Fruit fly (Drosophila melanogaster) whole organism, embryonic: ENCODE measurements around the gene hyd.

Source experiments
- Atf6 ChIP-seq: fragments of 200-800 bp; sonication (Bioruptor generic); IDR thresholded peaks from 2 replicates; pipeline ENCODE4 v1.3.6; 2022; ENCODE audit warnings: missing biosample characterization, missing genetic modification characterization
- Awh ChIP-seq: fragments of 200-800 bp; sonication (Bioruptor generic); IDR thresholded peaks from 2 replicates; pipeline ENCODE4, ENCODE4 v1.3.6; 2022; ENCODE audit warnings: missing biosample characterization, missing genetic modification characterization
- B-H1 ChIP-seq: fragments of 200-800 bp; sonication (Bioruptor generic); IDR thresholded peaks from 3 replicates; pipeline ENCODE4 v1.3.6; 2022; ENCODE audit warnings: missing biosample characterization, missing genetic modification characterization
- BEAF-32 ChIP-seq: fragments of 200-800 bp; sonication (Bioruptor generic); optimal IDR thresholded peaks from 3 replicates; lab custom pipeline; 2017; ENCODE audit warnings: missing biosample characterization, missing genetic modification characterization, mild to moderate bottlenecking, moderate library complexity, missing genetic modification reagents
- Bteb2 ChIP-seq: fragments of 200-800 bp; sonication (Bioruptor generic); optimal IDR thresholded peaks from 2 replicates; lab custom pipeline; 2016; ENCODE audit warnings: missing biosample characterization, missing genetic modification characterization
- CG10209 ChIP-seq: fragments of 200-800 bp; sonication (Bioruptor generic); optimal IDR thresholded peaks from 3 replicates; lab custom pipeline; 2017; ENCODE audit warnings: missing biosample characterization, mild to moderate bottlenecking, missing genetic modification characterization, missing genetic modification reagents
- CG10267 ChIP-seq: fragments of 200-800 bp; sonication (Bioruptor generic); optimal IDR thresholded peaks from 2 replicates; lab custom pipeline; 2018; ENCODE audit warnings: missing biosample characterization, mild to moderate bottlenecking, missing genetic modification characterization, moderate library complexity
- CG10462 ChIP-seq: fragments of 200-800 bp; sonication (Bioruptor generic); optimal IDR thresholded peaks from 2 replicates; lab custom pipeline; 2016; ENCODE audit warnings: missing biosample characterization, missing genetic modification characterization
- CG11093 ChIP-seq: fragments of 200-800 bp; sonication (Bioruptor generic); IDR thresholded peaks from 3 replicates; pipeline ENCODE4 v1.3.6; 2022; ENCODE audit warnings: missing biosample characterization, missing genetic modification characterization
- CG12391 ChIP-seq: fragments of 200-800 bp; sonication (Bioruptor generic); optimal IDR thresholded peaks from 3 replicates; lab custom pipeline; 2018; ENCODE audit warnings: missing biosample characterization, mild to moderate bottlenecking, missing genetic modification characterization, moderate library complexity
- CG15696 ChIP-seq: fragments of 200-800 bp; sonication (Bioruptor generic); optimal IDR thresholded peaks from 2 replicates; lab custom pipeline; 2019; ENCODE audit warnings: missing biosample characterization, mild to moderate bottlenecking, missing genetic modification characterization, moderate library complexity
- CG1602 ChIP-seq: fragments of 200-800 bp; sonication (Bioruptor generic); optimal IDR thresholded peaks from 3 replicates; lab custom pipeline; 2016; ENCODE audit warnings: missing biosample characterization, missing genetic modification characterization
- CG17829 ChIP-seq: fragments of 200-800 bp; optimal IDR thresholded peaks from 2 replicates; lab custom pipeline; 2019; ENCODE audit warnings: missing biosample characterization, mild to moderate bottlenecking, missing genetic modification characterization, moderate library complexity
- CG2712 ChIP-seq: fragments of 200-800 bp; optimal IDR thresholded peaks from 3 replicates; lab custom pipeline; 2019; ENCODE audit warnings: missing biosample characterization, mild to moderate bottlenecking, missing genetic modification characterization, moderate library complexity
- CG32532 ChIP-seq: fragments of 200-800 bp; sonication (Bioruptor generic); IDR thresholded peaks from 2 replicates; pipeline ENCODE4 v1.3.6; 2022; ENCODE audit warnings: missing biosample characterization, missing genetic modification characterization
- CG42726 ChIP-seq: fragments of 200-800 bp; sonication (Bioruptor generic); IDR thresholded peaks from 2 replicates; pipeline ENCODE4 v1.3.6; 2022; ENCODE audit warnings: missing biosample characterization, missing genetic modification characterization; ENCODE audit not compliant: partially characterized antibody
- CG4404 ChIP-seq: fragments of 200-800 bp; sonication (Bioruptor generic); IDR thresholded peaks from 2 replicates; pipeline ENCODE4 v1.3.6; 2022; ENCODE audit warnings: missing biosample characterization, missing genetic modification characterization
- CG4820 ChIP-seq: fragments of 200-800 bp; sonication (Bioruptor generic); optimal IDR thresholded peaks from 3 replicates; lab custom pipeline; 2016; ENCODE audit warnings: missing biosample characterization, missing genetic modification characterization
- CG6175 ChIP-seq: fragments of 200-800 bp; sonication (Bioruptor generic); IDR thresholded peaks from 3 replicates; pipeline ENCODE4 v1.3.6; 2022; ENCODE audit warnings: missing biosample characterization, missing genetic modification characterization
- CG6683 ChIP-seq: fragments of 200-800 bp; sonication (Bioruptor generic); optimal IDR thresholded peaks from 2 replicates; lab custom pipeline; 2017; ENCODE audit warnings: missing biosample characterization, mild to moderate bottlenecking, missing genetic modification characterization, missing genetic modification reagents
- CG6765 ChIP-seq: fragments of 200-800 bp; sonication (Bioruptor generic); optimal IDR thresholded peaks from 3 replicates; lab custom pipeline; 2017; ENCODE audit warnings: missing biosample characterization, mild to moderate bottlenecking, missing genetic modification characterization
- CG7963 ChIP-seq: fragments of 200-800 bp; sonication (Bioruptor generic); IDR thresholded peaks from 3 replicates; pipeline ENCODE4 v1.3.6; 2022; ENCODE audit warnings: missing biosample characterization, missing genetic modification characterization; ENCODE audit not compliant: partially characterized antibody
- CG8089 ChIP-seq: fragments of 200-800 bp; sonication (Bioruptor generic); optimal IDR thresholded peaks from 3 replicates; lab custom pipeline; 2016; ENCODE audit warnings: missing biosample characterization, missing genetic modification characterization
- CG8281 ChIP-seq: fragments of 200-800 bp; sonication (Bioruptor generic); optimal IDR thresholded peaks from 2 replicates; lab custom pipeline; 2018; ENCODE audit warnings: missing biosample characterization, mild to moderate bottlenecking, missing genetic modification characterization, moderate library complexity
- CG9932 ChIP-seq: fragments of 200-800 bp; sonication (Bioruptor generic); IDR thresholded peaks from 2 replicates; pipeline ENCODE4 v1.3.6; 2022; ENCODE audit warnings: missing biosample characterization, missing genetic modification characterization
- Drgx ChIP-seq: fragments of 200-800 bp; sonication (Bioruptor generic); IDR thresholded peaks from 2 replicates; pipeline ENCODE4 v1.3.6; 2022; ENCODE audit warnings: missing biosample characterization, missing genetic modification characterization
- Fer2 ChIP-seq: fragments of 200-800 bp; sonication (Bioruptor generic); optimal IDR thresholded peaks from 2 replicates; lab custom pipeline; 2018; ENCODE audit warnings: missing biosample characterization, mild to moderate bottlenecking, missing genetic modification characterization, moderate library complexity
- H2.0 ChIP-seq: fragments of 200-800 bp; sonication (Bioruptor generic); IDR thresholded peaks from 2 replicates; pipeline ENCODE4 v1.3.6; 2022; ENCODE audit warnings: missing biosample characterization, missing genetic modification characterization
- HLHmδ ChIP-seq: fragments of 200-800 bp; sonication (Bioruptor generic); optimal IDR thresholded peaks from 2 replicates; lab custom pipeline; 2018; ENCODE audit warnings: missing biosample characterization, mild to moderate bottlenecking, missing genetic modification characterization, moderate library complexity
- HmgZ ChIP-seq: fragments of 200-800 bp; sonication (Bioruptor generic); optimal IDR thresholded peaks from 2 replicates; lab custom pipeline; 2018; ENCODE audit warnings: missing biosample characterization, mild to moderate bottlenecking, missing genetic modification characterization
- Hr78 ChIP-seq, 2 experiments: fragments of 200-800 bp in 1 of 2; fragments of >200 bp in 1 of 2; sonication (Bioruptor generic) in 1 of 2; optimal IDR thresholded peaks; 2 replicates each; lab custom pipeline; 2017 to 2019; ENCODE audit warnings: missing biosample characterization in 2 of 2, missing genetic modification characterization in 2 of 2, mild to moderate bottlenecking in 1 of 2, moderate library complexity in 1 of 2
- MBD-R2 ChIP-seq: fragments of 200-800 bp; sonication (Bioruptor generic); IDR thresholded peaks from 2 replicates; pipeline ENCODE4 v1.3.6; 2022; ENCODE audit warnings: missing biosample characterization, missing genetic modification characterization
- MTF-1 ChIP-seq: fragments of 200-800 bp; sonication (Bioruptor generic); optimal IDR thresholded peaks from 2 replicates; lab custom pipeline; 2018; ENCODE audit warnings: missing biosample characterization, mild to moderate bottlenecking, missing genetic modification characterization, borderline replicate concordance
- Optix ChIP-seq: fragments of 200-800 bp; sonication (Bioruptor generic); IDR thresholded peaks from 3 replicates; pipeline ENCODE4 v1.3.6; 2022; ENCODE audit warnings: missing biosample characterization, missing genetic modification characterization
- Usf ChIP-seq: fragments of 200-800 bp; sonication (Bioruptor generic); optimal IDR thresholded peaks from 2 replicates; lab custom pipeline; 2017; ENCODE audit warnings: missing genotype, missing biosample characterization, missing genetic modification characterization
- ac ChIP-seq: fragments of 200-800 bp; sonication (Bioruptor generic); optimal IDR thresholded peaks from 3 replicates; lab custom pipeline; 2017; ENCODE audit warnings: missing biosample characterization, mild to moderate bottlenecking, missing genetic modification characterization
- ase ChIP-seq: fragments of 200-800 bp; sonication (Bioruptor generic); IDR thresholded peaks from 3 replicates; pipeline ENCODE4 v1.3.6; 2022; ENCODE audit warnings: missing biosample characterization, missing genetic modification characterization
- bowl ChIP-seq: fragments of 200-800 bp; sonication (Bioruptor generic); IDR thresholded peaks from 2 replicates; pipeline ENCODE4 v1.3.6; 2022; ENCODE audit warnings: missing biosample characterization, missing genetic modification characterization
- dmrt11E ChIP-seq: fragments of 200-800 bp; sonication (Bioruptor generic); optimal IDR thresholded peaks from 3 replicates; lab custom pipeline; 2018; ENCODE audit warnings: missing biosample characterization, mild to moderate bottlenecking, missing genetic modification characterization, moderate library complexity
- inv ChIP-seq: fragments of 200-800 bp; sonication (Bioruptor generic); IDR thresholded peaks from 2 replicates; pipeline ENCODE4 v1.3.6; 2022; ENCODE audit warnings: missing biosample characterization, missing genetic modification characterization; ENCODE audit not compliant: partially characterized antibody
- kay ChIP-seq: fragments of 200-800 bp; sonication (Bioruptor generic); optimal IDR thresholded peaks from 2 replicates; lab custom pipeline; 2016; ENCODE audit warnings: missing biosample characterization, missing genetic modification characterization
- klu ChIP-seq: fragments of 200-800 bp; sonication (Bioruptor generic); IDR thresholded peaks from 2 replicates; pipeline ENCODE4 v1.3.6; 2022; ENCODE audit warnings: missing biosample characterization, missing genetic modification characterization
- mirr ChIP-seq: fragments of 200-800 bp; sonication (Bioruptor generic); optimal IDR thresholded peaks from 3 replicates; lab custom pipeline; 2018; ENCODE audit warnings: missing biosample characterization, mild to moderate bottlenecking, missing genetic modification characterization
- nerfin-2 ChIP-seq: fragments of 200-800 bp; sonication (Bioruptor generic); IDR thresholded peaks from 2 replicates; pipeline ENCODE4 v1.3.6; 2022; ENCODE audit warnings: missing biosample characterization, missing genetic modification characterization; ENCODE audit not compliant: partially characterized antibody
- pfk ChIP-seq: fragments of 200-800 bp; sonication (Bioruptor generic); optimal IDR thresholded peaks from 2 replicates; lab custom pipeline; 2018; ENCODE audit warnings: missing biosample characterization, mild to moderate bottlenecking, missing genetic modification characterization, moderate library complexity
- trh ChIP-seq: fragments of 200-800 bp; sonication (Bioruptor generic); optimal IDR thresholded peaks from 2 replicates; lab custom pipeline; 2016; ENCODE audit warnings: missing biosample characterization, missing genetic modification characterization
- vvl ChIP-seq: fragments of 200-800 bp; sonication (Bioruptor generic); IDR thresholded peaks from 2 replicates; pipeline ENCODE4 v1.3.6; 2022; ENCODE audit warnings: missing biosample characterization, missing genetic modification characterization

The hyd gene

DNA sequence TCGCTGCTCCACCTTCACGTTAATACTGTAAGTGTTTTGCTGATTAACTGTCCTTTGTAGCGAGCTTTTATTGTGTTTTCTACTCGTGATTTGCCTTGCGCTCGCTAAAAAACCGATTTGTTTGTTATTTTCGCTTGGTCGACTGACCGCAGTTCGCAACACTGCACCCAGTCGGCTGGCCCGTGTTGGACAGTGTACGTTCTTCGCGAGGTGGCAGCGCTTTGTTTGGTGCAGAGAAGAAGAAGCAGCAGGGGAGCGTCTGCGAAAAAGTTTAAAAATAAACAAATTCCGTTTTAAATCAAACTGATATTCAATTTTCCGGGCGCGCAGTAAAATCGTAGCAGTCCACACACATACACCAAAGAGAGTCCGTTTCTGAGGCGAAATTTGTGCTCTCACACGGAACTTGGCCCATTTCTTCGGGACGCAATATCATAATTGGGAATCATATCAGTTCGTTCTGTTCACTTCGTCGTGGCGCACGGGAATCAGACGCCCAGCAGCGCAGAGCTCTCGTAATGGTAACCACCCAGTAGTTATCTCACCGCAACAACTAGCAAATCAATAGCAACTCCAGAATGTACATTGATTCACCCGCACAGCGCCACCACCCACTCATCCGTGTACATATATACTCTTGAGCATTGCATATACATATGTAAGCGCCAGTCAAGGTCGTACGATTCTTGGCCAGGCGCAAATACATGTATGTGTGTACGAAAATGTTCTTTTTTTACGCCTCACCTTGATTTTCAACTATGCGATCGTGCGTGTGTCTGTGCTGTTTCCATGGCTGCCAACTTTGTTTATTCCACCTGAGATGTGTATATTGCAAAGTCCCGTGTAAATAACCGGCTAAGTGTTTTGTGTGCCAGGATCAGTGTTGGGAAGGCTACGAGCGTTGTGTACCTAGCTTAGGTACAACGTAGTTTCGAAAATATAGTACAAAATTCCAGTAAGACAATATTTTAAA lies 42.5 kb upstream of the hyd start, which contains the start of gene Naa80 (continued):
- TF ChIP-seq CG12391 (tag; lab: Kevin White, UChicago) (peak; percentile 38), CG4404 (GFP tag; lab: Robert Waterston, UW) (0 out of 2 replicates have a peak, but pooled peaks have one; percentile 11), CG2712 (tag; lab: Kevin White, UChicago) (peak; percentile 35), bowl (GFP tag; lab: Robert Waterston, UW) (no peak), Bteb2 (peak; percentile 50), Optix (GFP tag; lab: Robert Waterston, UW) (no peak), CG8281 (tag; lab: Kevin White, UChicago) (no peak), CG6683 (no peak), dmrt11E (peak; percentile 16), Drgx (GFP tag; lab: Robert Waterston, UW) (peak; percentile 11; the same call in 1 of the 2 replicates), Awh (GFP tag; lab: Robert Waterston, UW) (no peak), CG9932 (GFP tag; lab: Robert Waterston, UW) (peak; percentile 87), mirr (peak; percentile 28), trh (GFP tag; lab: Kevin White, UChicago) (peak; percentile 19), CG8089 (GFP tag; lab: Kevin White, UChicago) (peak; percentile 16), pfk (GFP tag; lab: Kevin White, UChicago) (no peak), MBD-R2 (peak; percentile 96), CG15696 (tag; lab: Kevin White, UChicago) (peak; percentile 53), Hr78 (GFP tag; optimal IDR thresholded peaks at IDR 0.05; lab: Kevin White, UChicago) (no peak), ac (GFP tag; lab: Kevin White, UChicago) (no peak), HLHmδ (peak; percentile 63), CG32532 (GFP tag; lab: Robert Waterston, UW) (peak; percentile 61; the same call in 1 of the 2 replicates), CG10209 (GFP tag; lab: Kevin White, UChicago) (peak; percentile 54), CG6175 (GFP tag; lab: Robert Waterston, UW) (peak; percentile 70; the same call in 2 of the 3 replicates), CG4820 (GFP tag; lab: Kevin White, UChicago) (peak; percentile 8), CG10462 (GFP tag; lab: Kevin White, UChicago) (no peak), B-H1 (GFP tag; lab: Robert Waterston, UW) (no peak), CG7963 (GFP tag; lab: Robert Waterston, UW) (no peak), MTF-1 (peak; percentile 20), ase (0 out of 3 replicates have a peak, but pooled peaks have one; percentile 34), kay (peak; percentile 71), CG1602 (GFP tag; lab: Kevin White, UChicago) (peak; percentile 21), Fer2 (tag; lab: Kevin White, UChicago) (peak; percentile 8), CG17829 (tag; lab: Kevin White, UChicago) (peak; percentile 58), inv (peak; percentile 28; the same call in 1 of the 2 replicates), H2.0 (GFP tag; lab: Robert Waterston, UW) (peak; percentile 53), klu (GFP tag; lab: Robert Waterston, UW) (no peak), CG42726 (GFP tag; lab: Robert Waterston, UW) (peak; percentile 65), CG11093 (GFP tag; lab: Robert Waterston, UW) (no peak), nerfin-2 (GFP tag; lab: Robert Waterston, UW) (peak; percentile 47; the same call in 1 of the 2 replicates), CG6765 (GFP tag; lab: Kevin White, UChicago) (peak; percentile 35), HmgZ (tag; lab: Kevin White, UChicago) (peak; percentile 87), vvl (GFP tag; lab: Robert Waterston, UW) (peak; percentile 72), BEAF-32 (GFP tag; lab: Kevin White, UChicago) (peak; percentile 56), CG10267 (tag; lab: Kevin White, UChicago) (peak; percentile 95), Atf6 (GFP tag; lab: Robert Waterston, UW) (peak; percentile 29; the same call in 1 of the 2 replicates), Usf (GFP tag; lab: Kevin White, UChicago) (peak; percentile 10)
